Worm (Caenorhabditis elegans) whole organism, late embryonic: ENCODE results near the gene W08E12.8.

Experiments used
- hlh-6 ChIP-seq: sonication (generic microtip); optimal IDR thresholded peaks from 2 replicates; lab custom pipeline; 2016; ENCODE audit warnings: missing genotype, missing genetic modification characterization, missing compliant biosample characterization
- pha-4 ChIP-seq: fragments of 150-350 bp; optimal IDR thresholded peaks from 2 replicates; lab custom pipeline; 2018; ENCODE audit warnings: missing biosample characterization, missing genetic modification reagents, missing genetic modification characterization
- pros-1 ChIP-seq: fragments of 150-350 bp; optimal IDR thresholded peaks from 2 replicates; lab custom pipeline; 2014; ENCODE audit warnings: missing biosample characterization, missing genetic modification reagents, missing genetic modification characterization
- tbx-2 ChIP-seq: sonication (generic microtip); optimal IDR thresholded peaks from 2 replicates; lab custom pipeline; 2016; ENCODE audit warnings: missing genetic modification characterization, missing compliant biosample characterization

- TF ChIP-seq tbx-2 (tag; lab: Kevin White, UChicago) (no peak), hlh-6 (tag; lab: Kevin White, UChicago) (no peak), pha-4 (no peak), pros-1 (tag; lab: Kevin White, UChicago) (no peak)
These were observed 18.9 kb upstream of the W08E12.8 start, which contains the start of gene T26C12.3 for ce11 chrIV:3273295-3273694.
